Worm (Caenorhabditis elegans) whole organism, early embryonic: ENCODE measurements around the gene C24H12.4.
"Not testable (repeated sequence)": the region's sequence is repeated elsewhere in the genome, so short reads cannot be mapped to it uniquely, and the experiment has no call there.

Experiments
- B0310.2 ChIP-seq: sonication (generic microtip); optimal IDR thresholded peaks from 2 replicates; lab custom pipeline; 2016; ENCODE audit warnings: mild to moderate bottlenecking, missing genetic modification characterization, missing compliant biosample characterization
- F13C5.2 ChIP-seq: sonication (generic microtip); optimal IDR thresholded peaks from 2 replicates; lab custom pipeline; 2017; ENCODE audit warnings: mild to moderate bottlenecking, missing genetic modification characterization, inconsistent platforms, missing compliant biosample characterization
- aly-1 ChIP-seq: sonication (generic microtip); optimal IDR thresholded peaks from 2 replicates; lab custom pipeline; 2016; ENCODE audit warnings: missing genetic modification characterization, missing compliant biosample characterization
- ama-1 ChIP-seq: fragments of 150-350 bp; optimal IDR thresholded peaks from 2 replicates; lab custom pipeline; 2014
- ceh-13 ChIP-seq: fragments of 200-800 bp; sonication (Bioruptor generic); optimal IDR thresholded peaks from 2 replicates; lab custom pipeline; 2018; ENCODE audit warnings: mild to moderate bottlenecking, missing genetic modification characterization, missing compliant biosample characterization
- ceh-36 ChIP-seq: sonication (generic microtip); optimal IDR thresholded peaks from 2 replicates; lab custom pipeline; 2016; ENCODE audit warnings: missing genetic modification characterization, inconsistent platforms, missing compliant biosample characterization
- ets-7 ChIP-seq: sonication (generic microtip); optimal IDR thresholded peaks from 2 replicates; lab custom pipeline; 2016; ENCODE audit warnings: missing genotype, missing genetic modification characterization, missing compliant biosample characterization
- flt-1 ChIP-seq: fragments of 200-800 bp; sonication (Bioruptor generic); IDR thresholded peaks from 2 replicates; pipeline ENCODE4 v1.3.6; 2022; ENCODE audit warnings: missing genetic modification characterization, missing compliant biosample characterization
- hmbx-1 ChIP-seq: sonication (generic microtip); optimal IDR thresholded peaks from 2 replicates; lab custom pipeline; 2016; ENCODE audit warnings: mild to moderate bottlenecking, missing genetic modification characterization, missing compliant biosample characterization
- hmg-4 ChIP-seq: fragments of 200-800 bp; sonication (Bioruptor generic); optimal IDR thresholded peaks from 2 replicates; lab custom pipeline; 2018; ENCODE audit warnings: mild to moderate bottlenecking, missing genetic modification characterization, missing compliant biosample characterization
- hnd-1 ChIP-seq: sonication (generic microtip); optimal IDR thresholded peaks from 2 replicates; lab custom pipeline; 2016; ENCODE audit warnings: missing genetic modification characterization, missing compliant biosample characterization
- pes-1 ChIP-seq: fragments of 200-800 bp; sonication (Bioruptor generic); IDR thresholded peaks from 2 replicates; pipeline ENCODE4 v1.3.6; 2022; ENCODE audit warnings: missing genetic modification reagents, missing genetic modification characterization, missing compliant biosample characterization
- scrt-1 ChIP-seq: fragments of 200-800 bp; sonication (Bioruptor generic); IDR thresholded peaks from 2 replicates; pipeline ENCODE4 v1.3.6; 2022; ENCODE audit warnings: missing genetic modification characterization, missing compliant biosample characterization
- sea-1 ChIP-seq: fragments of 200-800 bp; sonication (Bioruptor generic); conservative IDR thresholded peaks from 2 replicates; pipeline ENCODE4 v1.3.6; 2022; ENCODE audit warnings: missing genetic modification characterization, missing compliant biosample characterization
- tbx-11 ChIP-seq: fragments of 200-800 bp; sonication (Bioruptor generic); IDR thresholded peaks from 2 replicates; pipeline ENCODE4 v1.3.6; 2022; ENCODE audit warnings: missing genetic modification characterization, missing compliant biosample characterization
- tbx-37 ChIP-seq: fragments of 200-800 bp; sonication (Bioruptor generic); conservative IDR thresholded peaks from 2 replicates; pipeline ENCODE4 v1.3.6; 2022; ENCODE audit warnings: missing genetic modification reagents, missing genetic modification characterization, missing compliant biosample characterization
- tra-4 ChIP-seq: sonication (generic microtip); optimal IDR thresholded peaks from 2 replicates; lab custom pipeline; 2017; ENCODE audit warnings: missing genetic modification characterization, missing compliant biosample characterization

The C24H12.4 gene

ce11 chrII:402435-402834 is 8.6 kb upstream of the C24H12.4 start, which contains the start of gene clec-10:
clec-10 (plus strand) TSS chrII:402678.
- TF ChIP-seq aly-1 (tag; lab: Kevin White, UChicago) (no peak), ceh-13 (GFP tag; lab: Kevin White, UChicago) (no peak), B0310.2 (tag; lab: Kevin White, UChicago) (no peak), tbx-11 (GFP tag; lab: Robert Waterston, UW) (no peak), hmbx-1 (tag; lab: Kevin White, UChicago) (no peak), pes-1 (GFP tag; lab: Robert Waterston, UW) (no peak), hnd-1 (tag; lab: Kevin White, UChicago) (no peak), ceh-36 (tag; lab: Kevin White, UChicago) (no peak), F13C5.2 (tag; lab: Kevin White, UChicago) (no peak), flt-1 (GFP tag; lab: Robert Waterston, UW) (no peak), scrt-1 (GFP tag; lab: Robert Waterston, UW) (no peak), hmg-4 (GFP tag; lab: Kevin White, UChicago) (no peak), tra-4 (tag; lab: Kevin White, UChicago) (no peak)

- TF ChIP-seq hmbx-1 (tag; lab: Kevin White, UChicago) (peak; percentile 23), pes-1 (GFP tag; lab: Robert Waterston, UW) (peak; percentile 64)
Observed at ce11 chrII:416808-417207, 5.8 kb downstream of the C24H12.4 start.

- TF ChIP-seq ama-1 (lab: Kevin White, UChicago) (no peak), ceh-36 (tag; lab: Kevin White, UChicago) (no peak), scrt-1 (GFP tag; lab: Robert Waterston, UW) (no peak), hmg-4 (GFP tag; lab: Kevin White, UChicago) (no peak), hnd-1 (tag; lab: Kevin White, UChicago) (no peak), ets-7 (tag; lab: Kevin White, UChicago) (no peak), tbx-37 (GFP tag; lab: Robert Waterston, UW) (no peak), sea-1 (GFP tag; lab: Robert Waterston, UW) (no peak), flt-1 (GFP tag; lab: Robert Waterston, UW) (no peak), hmbx-1 (tag; lab: Kevin White, UChicago) (no peak), aly-1 (tag; lab: Kevin White, UChicago) (no peak), tra-4 (tag; lab: Kevin White, UChicago) (no peak), pes-1 (GFP tag; lab: Robert Waterston, UW) (no peak)
Observed at ce11 chrII:418782-419181, 7.8 kb downstream of the C24H12.4 start, which contains the start of gene C24H12.6. C24H12.6 (minus strand) TSS chrII:418882.

ce11 chrII:423086-423485 is 12.1 kb downstream of the C24H12.4 start, which contains the start of gene C24H12.8:
C24H12.8 (minus strand) TSS chrII:423186.
- TF ChIP-seq tra-4 (tag; lab: Kevin White, UChicago) = no peak
- no peak for TF ChIP-seq hnd-1 (tag; lab: Kevin White, UChicago)
- TF ChIP-seq F13C5.2 (tag; lab: Kevin White, UChicago) = no peak
- no peak for TF ChIP-seq ama-1 (lab: Kevin White, UChicago)
- TF ChIP-seq ceh-36 (tag; lab: Kevin White, UChicago) = no peak

- TF ChIP-seq hnd-1 (tag; lab: Kevin White, UChicago) (no peak), ets-7 (tag; lab: Kevin White, UChicago) (no peak), tra-4 (tag; lab: Kevin White, UChicago) (no peak), ceh-13 (GFP tag; lab: Kevin White, UChicago) (no peak), tbx-37 (GFP tag; lab: Robert Waterston, UW) (no peak), hmbx-1 (tag; lab: Kevin White, UChicago) (no peak), B0310.2 (tag; lab: Kevin White, UChicago) (no peak), F13C5.2 (tag; lab: Kevin White, UChicago) (no peak), ceh-36 (tag; lab: Kevin White, UChicago) (no peak), flt-1 (GFP tag; lab: Robert Waterston, UW) (no peak), hmg-4 (GFP tag; lab: Kevin White, UChicago) (no peak), scrt-1 (GFP tag; lab: Robert Waterston, UW) (no peak), pes-1 (GFP tag; lab: Robert Waterston, UW) (no peak), sea-1 (GFP tag; lab: Robert Waterston, UW) (no peak), tbx-11 (GFP tag; lab: Robert Waterston, UW) (no peak), aly-1 (tag; lab: Kevin White, UChicago) (no peak), ama-1 (lab: Kevin White, UChicago) (no peak)
Observed at ce11 chrII:437279-437678, 26.3 kb downstream of the C24H12.4 start.

ce11 chrII:441102-441501 is 30.1 kb downstream of the C24H12.4 start, which contains the start of gene C24H12.1:
C24H12.1 (plus strand) TSS chrII:441402.
- TF ChIP-seq flt-1, sea-1, tbx-11 (GFP tag; lab: Robert Waterston, UW): not testable (repeated sequence)

- not testable (repeated sequence) for TF ChIP-seq hmg-4 (GFP tag; lab: Kevin White, UChicago); F13C5.2 (tag; lab: Kevin White, UChicago); ceh-36 (tag; lab: Kevin White, UChicago)
Observed at ce11 chrII:454646-455045, 43.6 kb downstream of the C24H12.4 start, which contains the start of gene W10D9.1. W10D9.1 (plus strand) TSS chrII:454946.

ce11 chrII:456371-456770 is 45.3 kb downstream of the C24H12.4 start:
- TF ChIP-seq scrt-1 (GFP tag; lab: Robert Waterston, UW) (no peak), F13C5.2 (tag; lab: Kevin White, UChicago) (no peak), tbx-37 (GFP tag; lab: Robert Waterston, UW) (no peak), hnd-1 (tag; lab: Kevin White, UChicago) (no peak), tbx-11 (GFP tag; lab: Robert Waterston, UW) (no peak), ama-1 (lab: Kevin White, UChicago) (no peak), ceh-13 (GFP tag; lab: Kevin White, UChicago) (no peak), pes-1 (GFP tag; lab: Robert Waterston, UW) (no peak), hmbx-1 (tag; lab: Kevin White, UChicago) (no peak), B0310.2 (tag; lab: Kevin White, UChicago) (no peak), tra-4 (tag; lab: Kevin White, UChicago) (no peak), flt-1 (GFP tag; lab: Robert Waterston, UW) (no peak), ets-7 (tag; lab: Kevin White, UChicago) (no peak)
